Fruit fly (Drosophila melanogaster): ENCODE results near the gene GstZ2.

Gene GstZ2

dm6 chr3R:9504355-9504754, 43.9 kb upstream of the GstZ2 start, which contains the start of gene CG8149 (continued):
- TF ChIP-seq nerfin-2 (GFP tag; IDR thresholded peaks at IDR 0.05; ENCODE audit: partially characterized antibody) = peak; percentile 83
- peak; percentile 34 for TF ChIP-seq grau (tag; optimal IDR thresholded peaks at IDR 0.05)
- TF ChIP-seq CG5180 (GFP tag; optimal IDR thresholded peaks at IDR 0.05) = no peak
- TF ChIP-seq CG2116 (GFP tag; optimal IDR thresholded peaks at IDR 0.05) = peak; percentile 83
- peak; percentile 6 for TF ChIP-seq Deaf1 (tag; optimal IDR thresholded peaks at IDR 0.05)
- TF ChIP-seq tap (tag; optimal IDR thresholded peaks at IDR 0.05) = no peak
- peak; percentile 5 for TF ChIP-seq lilli (GFP tag; optimal IDR thresholded peaks at IDR 0.05)
- TF ChIP-seq CG10147 (GFP tag; optimal IDR thresholded peaks at IDR 0.05) = peak; percentile 33
- peak; percentile 72 for TF ChIP-seq CG30020 (tag; optimal IDR thresholded peaks at IDR 0.05)
- peak; percentile 22 for TF ChIP-seq CG17829 (tag; optimal IDR thresholded peaks at IDR 0.05)
- no peak for TF ChIP-seq CG4404 (GFP tag; IDR thresholded peaks at IDR 0.05)
- peak; percentile 86 for TF ChIP-seq hb (GFP tag; IDR thresholded peaks at IDR 0.05; ENCODE audit: partially characterized antibody)
- peak; percentile 24 for TF ChIP-seq Nf-YC (tag; optimal IDR thresholded peaks at IDR 0.05)
- TF ChIP-seq CG17186 (GFP tag; optimal IDR thresholded peaks at IDR 0.05) = peak; percentile 40
- TF ChIP-seq CG31365 (tag; optimal IDR thresholded peaks at IDR 0.05) = no peak
- peak; percentile 42 for TF ChIP-seq sd (tag; optimal IDR thresholded peaks at IDR 0.05)
- peak; percentile 73 for TF ChIP-seq CG15514 (GFP tag; optimal IDR thresholded peaks at IDR 0.05)
- TF ChIP-seq YL-1 (GFP tag; optimal IDR thresholded peaks at IDR 0.05) = peak; percentile 71
- TF ChIP-seq BtbVII (GFP tag; optimal IDR thresholded peaks at IDR 0.05) = no peak
- TF ChIP-seq oc (tag; optimal IDR thresholded peaks at IDR 0.05) = no peak
- TF ChIP-seq Med (GFP tag) = peak; percentile 77
- peak; percentile 36 for TF ChIP-seq gro (GFP tag; optimal IDR thresholded peaks at IDR 0.05)
- peak; percentile 60 for TF ChIP-seq CG12391 (tag; optimal IDR thresholded peaks at IDR 0.05)
- TF ChIP-seq lbe (GFP tag; optimal IDR thresholded peaks at IDR 0.05) = peak; percentile 70
- TF ChIP-seq nmo (GFP tag; optimal IDR thresholded peaks at IDR 0.05) = peak; percentile 68
- peak; percentile 93 for TF ChIP-seq vnd (GFP tag; IDR thresholded peaks at IDR 0.05; ENCODE audit: partially characterized antibody)
- peak; percentile 90 for TF ChIP-seq CG2129 (GFP tag; IDR thresholded peaks at IDR 0.05; ENCODE audit: partially characterized antibody)
- peak; percentile 97 for TF ChIP-seq Doc3 (GFP tag; IDR thresholded peaks at IDR 0.05; ENCODE audit: partially characterized antibody)
- TF ChIP-seq CG6791 (GFP tag; IDR thresholded peaks at IDR 0.05; ENCODE audit: partially characterized antibody) = peak; percentile 93
- peak; percentile 16 for TF ChIP-seq CTCF (GFP tag; optimal IDR thresholded peaks at IDR 0.05)
- peak; percentile 35 for TF ChIP-seq CG2712 (tag; optimal IDR thresholded peaks at IDR 0.05)
- no peak for TF ChIP-seq NK7.1 (GFP tag; optimal IDR thresholded peaks at IDR 0.05)
- TF ChIP-seq CG2120 (GFP tag; optimal IDR thresholded peaks at IDR 0.05) = peak; percentile 55
- peak; percentile 95 for TF ChIP-seq zen2 (GFP tag; IDR thresholded peaks at IDR 0.05; ENCODE audit: partially characterized antibody)
- TF ChIP-seq zen (tag; optimal IDR thresholded peaks at IDR 0.05) = peak; percentile 68
- TF ChIP-seq stc (GFP tag; IDR thresholded peaks at IDR 0.05) = no peak
- TF ChIP-seq Scr (GFP tag; IDR thresholded peaks at IDR 0.05; ENCODE audit: partially characterized antibody) = peak; percentile 96
- peak; percentile 64 for TF ChIP-seq Dp (GFP tag; optimal IDR thresholded peaks at IDR 0.05)
- peak; percentile 86 for TF ChIP-seq amos (GFP tag; IDR thresholded peaks at IDR 0.05; ENCODE audit: partially characterized antibody)
- no peak for TF ChIP-seq CG32772 (GFP tag; IDR thresholded peaks at IDR 0.05)
- peak; percentile 47 for TF ChIP-seq CG13894 (tag; optimal IDR thresholded peaks at IDR 0.05)
- TF ChIP-seq ken (GFP tag; IDR thresholded peaks at IDR 0.05) = no peak
- TF ChIP-seq CG10543 (GFP tag; optimal IDR thresholded peaks at IDR 0.05) = no peak
- TF ChIP-seq phol (tag; optimal IDR thresholded peaks at IDR 0.05) = peak; percentile 66
- peak; percentile 66 for TF ChIP-seq Ets97D (GFP tag; optimal IDR thresholded peaks at IDR 0.05)
- TF ChIP-seq CG13287 (GFP tag; IDR thresholded peaks at IDR 0.05; ENCODE audit: partially characterized antibody) = peak; percentile 98
- TF ChIP-seq grn (GFP tag; optimal IDR thresholded peaks at IDR 0.05) = peak; percentile 90
- no peak for TF ChIP-seq CG7556 (GFP tag; optimal IDR thresholded peaks at IDR 0.05)
- TF ChIP-seq org-1 (GFP tag; optimal IDR thresholded peaks at IDR 0.05) = no peak
- TF ChIP-seq CG12299 (tag; optimal IDR thresholded peaks at IDR 0.05) = peak; percentile 35
